Fruit fly (Drosophila melanogaster) whole organism, pupa: ENCODE data around the gene alpha-Man-IIa.

Source experiments
- CG10348 ChIP-seq: fragments of 200-800 bp; sonication (Bioruptor generic); IDR thresholded peaks from 2 replicates; pipeline ENCODE4 v1.3.6; 2022; ENCODE audit warnings: missing biosample characterization, missing genetic modification characterization
- CG12605 ChIP-seq: fragments of 200-800 bp; sonication (Bioruptor generic); IDR thresholded peaks from 2 replicates; pipeline ENCODE4 v1.3.6; 2022; ENCODE audit warnings: missing biosample characterization, missing genetic modification characterization
- CG13204 ChIP-seq: fragments of 200-800 bp; sonication (Bioruptor generic); optimal IDR thresholded peaks from 2 replicates; lab custom pipeline; 2018; ENCODE audit warnings: missing biosample characterization, mild to moderate bottlenecking, missing genetic modification characterization, moderate library complexity
- CG14655 ChIP-seq: fragments of 200-800 bp; sonication (Bioruptor generic); optimal IDR thresholded peaks from 3 replicates; lab custom pipeline; 2017; ENCODE audit warnings: mild to moderate bottlenecking, missing biosample characterization, missing genetic modification reagents, missing genetic modification characterization
- CG15710 ChIP-seq: fragments of 200-800 bp; sonication (Bioruptor generic); optimal IDR thresholded peaks from 2 replicates; lab custom pipeline; 2018; ENCODE audit warnings: missing biosample characterization, mild to moderate bottlenecking, missing genetic modification characterization, moderate library complexity
- CG17806 ChIP-seq: fragments of 200-800 bp; sonication (Bioruptor generic); optimal IDR thresholded peaks from 2 replicates; lab custom pipeline; 2018; ENCODE audit warnings: missing biosample characterization, mild to moderate bottlenecking, missing genetic modification characterization, moderate library complexity
- CG32121 ChIP-seq: fragments of 200-800 bp; sonication (Bioruptor generic); IDR thresholded peaks from 2 replicates; pipeline ENCODE4 v1.3.6; 2022; ENCODE audit warnings: missing biosample characterization, missing genetic modification characterization
- CG34367 ChIP-seq: fragments of 200-800 bp; sonication (Bioruptor generic); optimal IDR thresholded peaks from 2 replicates; lab custom pipeline; 2018; ENCODE audit warnings: missing biosample characterization, mild to moderate bottlenecking, missing genetic modification characterization
- CG4496 ChIP-seq: fragments of 200-800 bp; sonication (Bioruptor generic); IDR thresholded peaks from 3 replicates; pipeline ENCODE4 v1.3.6; 2022; ENCODE audit warnings: missing biosample characterization, missing genetic modification characterization
- CG8159 ChIP-seq: fragments of 200-800 bp; sonication (Bioruptor generic); optimal IDR thresholded peaks from 3 replicates; lab custom pipeline; 2018; ENCODE audit warnings: missing biosample characterization, mild to moderate bottlenecking, missing genetic modification characterization, moderate library complexity
- CG8301 ChIP-seq: fragments of 200-800 bp; sonication (Bioruptor generic); optimal IDR thresholded peaks from 2 replicates; lab custom pipeline; 2018; ENCODE audit warnings: missing biosample characterization, mild to moderate bottlenecking, missing genetic modification characterization
- CG9948 ChIP-seq: fragments of 200-800 bp; sonication (Bioruptor generic); optimal IDR thresholded peaks from 2 replicates; lab custom pipeline; 2018; ENCODE audit warnings: missing biosample characterization, mild to moderate bottlenecking, missing genetic modification characterization, moderate library complexity
- D1 ChIP-seq: fragments of 200-800 bp; sonication (Bioruptor generic); optimal IDR thresholded peaks from 2 replicates; lab custom pipeline; 2018; ENCODE audit warnings: missing biosample characterization, mild to moderate bottlenecking, missing genetic modification characterization, moderate library complexity
- EcR ChIP-seq: fragments of 200-800 bp; sonication (Bioruptor generic); optimal IDR thresholded peaks from 3 replicates; lab custom pipeline; 2019; ENCODE audit warnings: missing biosample characterization, missing genetic modification characterization, mild to moderate bottlenecking, moderate library complexity, missing genetic modification reagents
- Ets98B ChIP-seq: fragments of 200-800 bp; sonication (Bioruptor generic); IDR thresholded peaks from 2 replicates; pipeline ENCODE4 v1.3.6; 2022; ENCODE audit warnings: missing biosample characterization, missing genetic modification characterization
- Pif1A ChIP-seq: fragments of 200-800 bp; sonication (Bioruptor generic); optimal IDR thresholded peaks from 3 replicates; lab custom pipeline; 2016; ENCODE audit warnings: missing biosample characterization, missing genetic modification characterization
- Pif1B ChIP-seq: fragments of 200-800 bp; sonication (Bioruptor generic); optimal IDR thresholded peaks from 3 replicates; lab custom pipeline; 2016; ENCODE audit warnings: missing biosample characterization, missing genetic modification characterization
- Snoo ChIP-seq: fragments of 200-800 bp; sonication (Bioruptor generic); optimal IDR thresholded peaks from 3 replicates; lab custom pipeline; 2017; ENCODE audit warnings: missing biosample characterization, mild to moderate bottlenecking, missing genetic modification characterization, inconsistent platforms
- fd96Ca ChIP-seq: fragments of 200-800 bp; sonication (Bioruptor generic); IDR thresholded peaks from 3 replicates; pipeline ENCODE4 v1.3.6; 2022; ENCODE audit warnings: missing biosample characterization, missing genetic modification characterization
- gl ChIP-seq: fragments of 200-800 bp; sonication (Bioruptor generic); optimal IDR thresholded peaks from 2 replicates; lab custom pipeline; 2018; ENCODE audit warnings: missing biosample characterization, mild to moderate bottlenecking, missing genetic modification characterization
- rn ChIP-seq: fragments of 200-800 bp; sonication (Bioruptor generic); IDR thresholded peaks from 2 replicates; pipeline ENCODE4 v1.3.6; 2022; ENCODE audit warnings: missing biosample characterization, missing genetic modification characterization

Gene alpha-Man-IIa

dm6 chr3R:9388972-9389371, 23.4 kb upstream of the alpha-Man-IIa start:
- TF ChIP-seq CG10348 (GFP tag; lab: Robert Waterston, UW) (no peak), CG8159 (tag; lab: Kevin White, UChicago) (peak; percentile 56), gl (tag; lab: Kevin White, UChicago) (peak; percentile 88), CG15710 (peak; percentile 51), EcR (GFP tag; lab: Kevin White, UChicago) (peak; percentile 85), D1 (tag; lab: Kevin White, UChicago) (no peak), Snoo (no peak), Ets98B (peak; percentile 49), Pif1B (GFP tag; lab: Kevin White, UChicago) (peak; percentile 53), fd96Ca (GFP tag; lab: Robert Waterston, UW) (no peak), CG8301 (peak; percentile 16), Pif1A (GFP tag; lab: Kevin White, UChicago) (peak; percentile 61), CG13204 (GFP tag; lab: Kevin White, UChicago) (peak; percentile 82), rn (no peak), CG4496 (GFP tag; lab: Robert Waterston, UW) (peak; percentile 63; the same call in 1 of the 3 replicates), CG14655 (peak; percentile 50), CG34367 (tag; lab: Kevin White, UChicago) (peak; percentile 53), CG12605 (GFP tag; lab: Robert Waterston, UW) (peak; percentile 58), CG32121 (GFP tag; lab: Robert Waterston, UW) (peak; percentile 39), CG9948 (tag; lab: Kevin White, UChicago) (peak; percentile 6), CG17806 (peak; percentile 45)

dm6 chr3R:9390201-9390600, 22.1 kb upstream of the alpha-Man-IIa start:
- no peak for TF ChIP-seq CG8159 (tag; lab: Kevin White, UChicago)
- no peak for TF ChIP-seq rn
- no peak for TF ChIP-seq CG9948 (tag; lab: Kevin White, UChicago)
- no peak for TF ChIP-seq CG14655
- no peak for TF ChIP-seq Snoo
- TF ChIP-seq D1 (tag; lab: Kevin White, UChicago): no peak
- TF ChIP-seq CG17806: no peak

- peak; percentile 23 for TF ChIP-seq EcR (GFP tag; lab: Kevin White, UChicago)
- no peak for TF ChIP-seq CG12605 (GFP tag; lab: Robert Waterston, UW)
Measured at dm6 chr3R:9392421-9392820, 19.9 kb upstream of the alpha-Man-IIa start.

- peak; percentile 58 for TF ChIP-seq CG10348 (GFP tag; lab: Robert Waterston, UW)
- TF ChIP-seq CG34367 (tag; lab: Kevin White, UChicago): peak; percentile 97
- peak; percentile 87 for TF ChIP-seq rn
- TF ChIP-seq Ets98B: peak; percentile 95
- TF ChIP-seq CG12605 (GFP tag; lab: Robert Waterston, UW): peak; percentile 97
- TF ChIP-seq CG17806: peak; percentile 97
- peak; percentile 95 for TF ChIP-seq Pif1A (GFP tag; lab: Kevin White, UChicago)
- TF ChIP-seq gl (tag; lab: Kevin White, UChicago): peak; percentile 95
- peak; percentile 98 for TF ChIP-seq CG4496 (GFP tag; lab: Robert Waterston, UW)
- TF ChIP-seq EcR (GFP tag; lab: Kevin White, UChicago): peak; percentile 73
- TF ChIP-seq CG8159 (tag; lab: Kevin White, UChicago): peak; percentile 96
- peak; percentile 92 for TF ChIP-seq Snoo
- TF ChIP-seq CG13204 (GFP tag; lab: Kevin White, UChicago): peak; percentile 93
- TF ChIP-seq D1 (tag; lab: Kevin White, UChicago): peak; percentile 89
- peak; percentile 99 for TF ChIP-seq CG8301
- TF ChIP-seq CG9948 (tag; lab: Kevin White, UChicago): peak; percentile 97
- peak; percentile 90 for TF ChIP-seq CG32121 (GFP tag; lab: Robert Waterston, UW)
- TF ChIP-seq fd96Ca (GFP tag; lab: Robert Waterston, UW): peak; percentile 97
- TF ChIP-seq CG14655: peak; percentile 99
- TF ChIP-seq Pif1B (GFP tag; lab: Kevin White, UChicago): peak; percentile 95
- TF ChIP-seq CG15710: peak; percentile 97
- TF ChIP-seq, all 21 proteins: peak for 21
Measured at dm6 chr3R:9393542-9394025, 18.8 kb upstream of the alpha-Man-IIa start.

dm6 chr3R:9394385-9395042, 17.8 kb upstream of the alpha-Man-IIa start, which contains the start of gene FER:
TSS of gene FER (minus strand) at chr3R:9394546.
- no peak for TF ChIP-seq Snoo
- TF ChIP-seq CG12605 (GFP tag; lab: Robert Waterston, UW): peak; percentile 69
- no peak for TF ChIP-seq D1 (tag; lab: Kevin White, UChicago)
- peak; percentile 37; the same call in 1 of the 3 replicates for TF ChIP-seq fd96Ca (GFP tag; lab: Robert Waterston, UW)
- TF ChIP-seq CG17806: peak; percentile 22
- peak; percentile 11 for TF ChIP-seq CG15710
- no peak for TF ChIP-seq CG8301
- peak; percentile 47 for TF ChIP-seq Pif1A (GFP tag; lab: Kevin White, UChicago)
- TF ChIP-seq EcR (GFP tag; lab: Kevin White, UChicago): peak; percentile 41
- peak; percentile 2 for TF ChIP-seq CG34367 (tag; lab: Kevin White, UChicago)
- peak; percentile 31 for TF ChIP-seq CG13204 (GFP tag; lab: Kevin White, UChicago)
- TF ChIP-seq rn: no peak
- no peak for TF ChIP-seq CG9948 (tag; lab: Kevin White, UChicago)
- TF ChIP-seq CG4496 (GFP tag; lab: Robert Waterston, UW): peak; percentile 78; the same call in 2 of the 3 replicates
- peak; percentile 70 for TF ChIP-seq Pif1B (GFP tag; lab: Kevin White, UChicago)
- TF ChIP-seq CG32121 (GFP tag; lab: Robert Waterston, UW): peak; percentile 52
- peak; percentile 47; the same call in 1 of the 2 replicates for TF ChIP-seq Ets98B
- TF ChIP-seq gl (tag; lab: Kevin White, UChicago): peak; percentile 17
